Fruit fly (Drosophila melanogaster): Measurements from ENCODE around the gene X11L.

DNA sequence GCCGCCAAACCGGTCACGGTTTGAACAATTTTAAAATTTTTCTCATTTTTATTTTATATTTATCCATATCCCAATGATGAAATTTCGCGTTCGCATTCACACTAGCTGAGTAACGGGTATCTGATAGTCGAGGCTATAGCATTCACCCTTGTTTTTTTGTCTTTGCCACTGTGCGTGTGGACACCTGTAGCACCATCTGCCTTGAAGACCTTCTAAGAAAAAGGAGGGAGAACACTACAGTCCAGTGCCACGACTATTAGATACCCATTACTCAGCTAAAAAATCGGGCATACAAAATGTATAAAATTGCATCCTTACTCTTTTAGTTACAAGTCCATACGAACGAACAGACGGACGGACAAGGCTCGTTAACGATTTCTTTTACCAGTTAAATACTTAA is 22.8 kb downstream of the X11L start:
- TF ChIP-seq CG8478 (optimal IDR thresholded peaks at IDR 0.05) (no peak), psq (optimal IDR thresholded peaks at IDR 0.05) (no peak)
